Fruit fly (Drosophila melanogaster) whole organism, embryonic: ENCODE measurements around the gene CG2147.
A peak's percentile ranks its signal among the peaks of the same experiment; 100 is the strongest.

Experiments used
- Aef1 ChIP-seq: fragments of 200-800 bp; sonication (Bioruptor generic); IDR thresholded peaks from 3 replicates; pipeline ENCODE4 v1.3.6; 2022; ENCODE audit warnings: missing biosample characterization, missing genetic modification characterization
- Bdp1 ChIP-seq: fragments of 200-800 bp; sonication (Bioruptor generic); optimal IDR thresholded peaks from 3 replicates; lab custom pipeline; 2016; ENCODE audit warnings: missing biosample characterization, missing genetic modification characterization
- Blimp-1 ChIP-seq: fragments of 200-800 bp; sonication (Bioruptor generic); optimal IDR thresholded peaks from 3 replicates; lab custom pipeline; 2018; ENCODE audit warnings: missing biosample characterization, missing genetic modification characterization, mild to moderate bottlenecking, moderate library complexity, missing genetic modification reagents
- CG11504 ChIP-seq: fragments of 200-800 bp; sonication (Bioruptor generic); optimal IDR thresholded peaks from 3 replicates; lab custom pipeline; 2019; ENCODE audit warnings: missing biosample characterization, mild to moderate bottlenecking, missing genetic modification characterization, moderate library complexity
- CG12299 ChIP-seq: fragments of 200-800 bp; sonication (Bioruptor generic); optimal IDR thresholded peaks from 2 replicates; lab custom pipeline; 2018; ENCODE audit warnings: missing biosample characterization, mild to moderate bottlenecking, missing genetic modification characterization
- CG13296 ChIP-seq: fragments of 200-800 bp; sonication (Bioruptor generic); optimal IDR thresholded peaks from 3 replicates; lab custom pipeline; 2018; ENCODE audit warnings: missing biosample characterization, mild to moderate bottlenecking, missing genetic modification characterization
- CG14710 ChIP-seq: fragments of 200-800 bp; sonication (Bioruptor generic); optimal IDR thresholded peaks from 3 replicates; lab custom pipeline; 2019; ENCODE audit warnings: missing biosample characterization, mild to moderate bottlenecking, missing genetic modification characterization, moderate library complexity
- CG15269 ChIP-seq: fragments of 200-800 bp; sonication (Bioruptor generic); optimal IDR thresholded peaks from 2 replicates; lab custom pipeline; 2018; ENCODE audit warnings: missing biosample characterization, mild to moderate bottlenecking, missing genetic modification characterization, moderate library complexity
- CG17385 ChIP-seq: fragments of 200-800 bp; sonication (Bioruptor generic); optimal IDR thresholded peaks from 3 replicates; lab custom pipeline; 2018; ENCODE audit warnings: missing biosample characterization, mild to moderate bottlenecking, missing genetic modification characterization
- CG2202 ChIP-seq: fragments of 200-800 bp; sonication (Bioruptor generic); optimal IDR thresholded peaks from 2 replicates; lab custom pipeline; 2018; ENCODE audit warnings: missing biosample characterization, mild to moderate bottlenecking, missing genetic modification characterization
- CG30403 ChIP-seq: fragments of 200-800 bp; sonication (Bioruptor generic); optimal IDR thresholded peaks from 3 replicates; lab custom pipeline; 2016; ENCODE audit warnings: missing biosample characterization, missing genetic modification characterization
- CG3065 ChIP-seq: fragments of 200-800 bp; sonication (Bioruptor generic); optimal IDR thresholded peaks from 2 replicates; lab custom pipeline; 2016; ENCODE audit warnings: missing biosample characterization, missing genetic modification characterization
- CG32767 ChIP-seq: fragments of 200-800 bp; sonication (Bioruptor generic); IDR thresholded peaks from 2 replicates; pipeline ENCODE4 v1.3.6; 2022; ENCODE audit warnings: missing biosample characterization, missing genetic modification characterization
- CG4854 ChIP-seq: fragments of 200-800 bp; sonication (Bioruptor generic); optimal IDR thresholded peaks from 2 replicates; lab custom pipeline; 2016; ENCODE audit warnings: missing biosample characterization, missing genetic modification characterization, inconsistent platforms
- CG7786 ChIP-seq: fragments of 200-800 bp; sonication (Bioruptor generic); optimal IDR thresholded peaks from 2 replicates; lab custom pipeline; 2016; ENCODE audit warnings: missing biosample characterization, missing genetic modification characterization
- CG7963 ChIP-seq: fragments of 200-800 bp; sonication (Bioruptor generic); IDR thresholded peaks from 3 replicates; pipeline ENCODE4 v1.3.6; 2022; ENCODE audit warnings: missing biosample characterization, missing genetic modification characterization; ENCODE audit not compliant: partially characterized antibody
- CG9876 ChIP-seq: fragments of 200-800 bp; sonication (Bioruptor generic); optimal IDR thresholded peaks from 2 replicates; lab custom pipeline; 2016; ENCODE audit warnings: missing biosample characterization, missing genetic modification characterization
- Deaf1 ChIP-seq: fragments of 200-800 bp; optimal IDR thresholded peaks from 3 replicates; lab custom pipeline; 2019; ENCODE audit warnings: missing biosample characterization, mild to moderate bottlenecking, missing genetic modification characterization, moderate library complexity
- Drgx ChIP-seq: fragments of 200-800 bp; sonication (Bioruptor generic); IDR thresholded peaks from 2 replicates; pipeline ENCODE4 v1.3.6; 2022; ENCODE audit warnings: missing biosample characterization, missing genetic modification characterization
- ERR ChIP-seq: fragments of 200-800 bp; sonication (Bioruptor generic); optimal IDR thresholded peaks from 2 replicates; lab custom pipeline; 2016; ENCODE audit warnings: missing biosample characterization, missing genetic modification characterization
- GATAe ChIP-seq: fragments of 200-800 bp; sonication (Bioruptor generic); conservative IDR thresholded peaks from 2 replicates; pipeline ENCODE4 v1.3.6; 2022; ENCODE audit warnings: missing biosample characterization, missing genetic modification characterization
- Hr78 ChIP-seq, 2 experiments: fragments of 200-800 bp in 1 of 2; fragments of >200 bp in 1 of 2; sonication (Bioruptor generic) in 1 of 2; optimal IDR thresholded peaks; 2 replicates each; lab custom pipeline; 2017 to 2019; ENCODE audit warnings: missing biosample characterization in 2 of 2, missing genetic modification characterization in 2 of 2, mild to moderate bottlenecking in 1 of 2, moderate library complexity in 1 of 2
- Med ChIP-seq: fragments of 200-800 bp; sonication (Bioruptor generic); peaks from one replicate; lab custom pipeline; 2016; ENCODE audit warnings: missing biosample characterization, missing genetic modification characterization, mild to moderate bottlenecking, inconsistent platforms, moderate library complexity
- Nf-YC ChIP-seq: fragments of 200-800 bp; optimal IDR thresholded peaks from 3 replicates; lab custom pipeline; 2019; ENCODE audit warnings: missing biosample characterization, mild to moderate bottlenecking, missing genetic modification characterization, moderate library complexity
- Ptx1 ChIP-seq: fragments of 200-800 bp; sonication (Bioruptor generic); IDR thresholded peaks from 2 replicates; pipeline ENCODE4 v1.3.6; 2022; ENCODE audit warnings: missing biosample characterization, missing genetic modification characterization
- YL-1 ChIP-seq: fragments of 200-800 bp; sonication (Bioruptor generic); optimal IDR thresholded peaks from 3 replicates; lab custom pipeline; 2017; ENCODE audit warnings: missing biosample characterization, mild to moderate bottlenecking, missing genetic modification characterization
- ara ChIP-seq: fragments of 200-800 bp; sonication (Bioruptor generic); IDR thresholded peaks from 2 replicates; pipeline ENCODE4 v1.3.6; 2022; ENCODE audit warnings: missing biosample characterization, missing genetic modification characterization
- bsh ChIP-seq, 2 experiments: fragments of 200-800 bp; sonication (Bioruptor generic); optimal IDR thresholded peaks; 2 replicates each; lab custom pipeline; 2017 to 2018; ENCODE audit warnings: mild to moderate bottlenecking in 2 of 2, missing biosample characterization in 2 of 2, missing genetic modification characterization in 2 of 2, moderate library complexity in 1 of 2
- chif ChIP-seq, 2 experiments: fragments of 200-800 bp; sonication (Bioruptor generic); optimal IDR thresholded peaks; 3 replicates each; lab custom pipeline; 2016; ENCODE audit warnings: missing biosample characterization in 2 of 2, missing genetic modification characterization in 2 of 2
- chn ChIP-seq: fragments of 200-800 bp; sonication (Bioruptor generic); optimal IDR thresholded peaks from 2 replicates; lab custom pipeline; 2016; ENCODE audit warnings: missing biosample characterization, missing genetic modification characterization
- ci ChIP-seq: fragments of 200-800 bp; sonication (Bioruptor generic); IDR thresholded peaks from 3 replicates; pipeline ENCODE4 v1.3.6; 2022; ENCODE audit warnings: missing biosample characterization, missing genetic modification characterization
- corto ChIP-seq: fragments of 200-800 bp; sonication (Bioruptor generic); optimal IDR thresholded peaks from 2 replicates; lab custom pipeline; 2016; ENCODE audit warnings: missing biosample characterization, mild to moderate bottlenecking, missing genetic modification characterization, moderate library complexity
- fd96Cb ChIP-seq: fragments of 200-800 bp; sonication (Bioruptor generic); optimal IDR thresholded peaks from 2 replicates; lab custom pipeline; 2018; ENCODE audit warnings: missing biosample characterization, mild to moderate bottlenecking, missing genetic modification characterization, moderate library complexity
- gce ChIP-seq: fragments of 200-800 bp; sonication (Bioruptor generic); IDR thresholded peaks from 3 replicates; pipeline ENCODE4 v1.3.6; 2022; ENCODE audit warnings: missing biosample characterization, missing genetic modification characterization
- gem ChIP-seq: fragments of 200-800 bp; sonication (Bioruptor generic); optimal IDR thresholded peaks from 2 replicates; lab custom pipeline; 2019; ENCODE audit warnings: missing biosample characterization, mild to moderate bottlenecking, missing genetic modification characterization, moderate library complexity
- grau ChIP-seq: fragments of 200-800 bp; optimal IDR thresholded peaks from 3 replicates; lab custom pipeline; 2019; ENCODE audit warnings: missing biosample characterization, mild to moderate bottlenecking, missing genetic modification characterization, moderate library complexity
- ham ChIP-seq: fragments of 200-800 bp; sonication (Bioruptor generic); IDR thresholded peaks from 2 replicates; pipeline ENCODE4 v1.3.6; 2022; ENCODE audit warnings: missing biosample characterization, missing genetic modification characterization
- lbe ChIP-seq: fragments of 200-800 bp; sonication (Bioruptor generic); optimal IDR thresholded peaks from 2 replicates; lab custom pipeline; 2016; ENCODE audit warnings: missing biosample characterization, mild to moderate bottlenecking, missing genetic modification characterization
- lilli ChIP-seq: fragments of 200-800 bp; sonication (Bioruptor generic); optimal IDR thresholded peaks from 3 replicates; lab custom pipeline; 2016; ENCODE audit warnings: missing biosample characterization, missing genetic modification characterization
- org-1 ChIP-seq: fragments of 200-800 bp; sonication (Bioruptor generic); optimal IDR thresholded peaks from 2 replicates; lab custom pipeline; 2017; ENCODE audit warnings: missing biosample characterization, missing genetic modification characterization
- phol ChIP-seq: fragments of 200-800 bp; sonication (Bioruptor generic); optimal IDR thresholded peaks from 3 replicates; lab custom pipeline; 2018; ENCODE audit warnings: missing biosample characterization, mild to moderate bottlenecking, missing genetic modification characterization, moderate library complexity
- row ChIP-seq: fragments of 200-800 bp; sonication (Bioruptor generic); IDR thresholded peaks from 3 replicates; pipeline ENCODE4 v1.3.6; 2022; ENCODE audit warnings: missing biosample characterization, missing genetic modification characterization
- scrt ChIP-seq: fragments of 200-800 bp; sonication (Bioruptor generic); optimal IDR thresholded peaks from 2 replicates; lab custom pipeline; 2018; ENCODE audit warnings: missing biosample characterization, mild to moderate bottlenecking, missing genetic modification characterization, moderate library complexity
- sd ChIP-seq: fragments of 200-800 bp; sonication (Bioruptor generic); optimal IDR thresholded peaks from 3 replicates; lab custom pipeline; 2018; ENCODE audit warnings: missing biosample characterization, mild to moderate bottlenecking, missing genetic modification characterization, moderate library complexity
- slou ChIP-seq: fragments of 200-800 bp; sonication (Bioruptor generic); optimal IDR thresholded peaks from 3 replicates; lab custom pipeline; 2016; ENCODE audit warnings: missing biosample characterization, missing genetic modification characterization
- tin ChIP-seq: fragments of 200-800 bp; sonication (Bioruptor generic); optimal IDR thresholded peaks from 3 replicates; lab custom pipeline; 2016; ENCODE audit warnings: missing biosample characterization, missing genetic modification characterization
- tio ChIP-seq: fragments of 200-800 bp; sonication (Bioruptor generic); optimal IDR thresholded peaks from 2 replicates; lab custom pipeline; 2017; ENCODE audit warnings: missing biosample characterization, missing genetic modification characterization, inconsistent platforms
- toy ChIP-seq: fragments of 200-800 bp; sonication (Bioruptor generic); IDR thresholded peaks from 2 replicates; pipeline ENCODE4 v1.3.6; 2022; ENCODE audit warnings: missing biosample characterization, missing genetic modification characterization
- trem ChIP-seq: fragments of 200-800 bp; optimal IDR thresholded peaks from 3 replicates; lab custom pipeline; 2019; ENCODE audit warnings: missing biosample characterization, mild to moderate bottlenecking, missing genetic modification characterization, moderate library complexity
- zf30C ChIP-seq: fragments of 200-800 bp; sonication (Bioruptor generic); optimal IDR thresholded peaks from 3 replicates; lab custom pipeline; 2018; ENCODE audit warnings: missing biosample characterization, mild to moderate bottlenecking, missing genetic modification characterization

Gene CG2147

DNA sequence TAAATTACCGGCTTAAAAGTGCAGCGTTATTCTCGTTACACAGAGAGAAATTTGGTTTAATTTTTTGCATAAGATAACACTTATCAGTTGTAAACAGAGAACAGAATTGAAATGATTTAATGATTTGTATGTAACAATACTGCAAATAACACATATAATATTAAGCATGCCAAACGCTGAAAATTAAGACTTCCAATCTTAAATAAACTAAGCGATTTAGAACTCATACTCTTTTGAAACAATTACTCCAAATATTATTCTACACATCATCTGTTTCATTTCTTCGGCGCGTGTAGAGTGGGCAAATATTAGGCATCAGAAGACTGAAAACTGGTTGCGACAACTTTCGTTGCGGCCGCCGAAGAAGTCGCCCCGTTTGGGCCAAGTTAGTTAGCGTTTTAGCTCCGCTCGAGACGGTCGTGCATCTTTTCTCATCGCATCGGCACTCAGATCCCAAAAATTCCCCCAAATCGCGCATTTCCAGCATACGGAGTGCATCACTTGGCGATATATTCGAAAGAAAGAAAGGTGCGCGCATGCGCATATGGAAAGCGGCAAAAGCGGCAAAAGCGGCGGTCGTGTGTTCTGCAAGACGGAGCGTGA is 11.9 kb downstream of the CG2147 start, which contains the start of gene CG1632 (continued):
- TF ChIP-seq sd (tag; lab: Kevin White, UChicago): no peak
- TF ChIP-seq ham (GFP tag; lab: Robert Waterston, UW): no peak
- TF ChIP-seq Drgx (GFP tag; lab: Robert Waterston, UW): peak; percentile 81
- TF ChIP-seq CG7786: no peak
- TF ChIP-seq ERR (GFP tag; lab: Kevin White, UChicago): no peak
- TF ChIP-seq CG9876 (GFP tag; lab: Kevin White, UChicago): no peak
- TF ChIP-seq slou (GFP tag; lab: Kevin White, UChicago): no peak
- TF ChIP-seq org-1 (GFP tag; lab: Kevin White, UChicago): no peak
- peak; percentile 29 for TF ChIP-seq CG30403 (GFP tag; lab: Kevin White, UChicago)
- no peak for TF ChIP-seq CG3065 (GFP tag; lab: Kevin White, UChicago)
- TF ChIP-seq Ptx1 (GFP tag; lab: Robert Waterston, UW): no peak
- TF ChIP-seq CG7963 (GFP tag; lab: Robert Waterston, UW): no peak
- TF ChIP-seq chif (GFP tag; optimal IDR thresholded peaks at IDR 0.05; lab: Kevin White, UChicago): peak in 1 of 2 experiments; percentile 7
- no peak for TF ChIP-seq gce (GFP tag; lab: Robert Waterston, UW)
- peak; percentile 4 for TF ChIP-seq Deaf1 (tag; lab: Kevin White, UChicago)
- TF ChIP-seq Aef1 (GFP tag; lab: Robert Waterston, UW): no peak
- no peak for TF ChIP-seq YL-1
- no peak for TF ChIP-seq ara (GFP tag; lab: Robert Waterston, UW)
- no peak for TF ChIP-seq lilli
- peak; percentile 26 for TF ChIP-seq trem (tag; lab: Kevin White, UChicago)
- TF ChIP-seq Med: peak; percentile 20
- no peak for TF ChIP-seq toy (GFP tag; lab: Robert Waterston, UW)
- no peak for TF ChIP-seq CG32767 (GFP tag; lab: Robert Waterston, UW)
- peak; percentile 29 for TF ChIP-seq CG14710
- no peak for TF ChIP-seq Nf-YC (tag; lab: Kevin White, UChicago)
- TF ChIP-seq corto (GFP tag; lab: Kevin White, UChicago): peak; percentile 17
- TF ChIP-seq CG2202 (tag; lab: Kevin White, UChicago): no peak
- no peak for TF ChIP-seq GATAe (GFP tag; lab: Robert Waterston, UW)
- TF ChIP-seq CG11504 (tag; lab: Kevin White, UChicago): peak; percentile 30
- TF ChIP-seq phol (tag; lab: Kevin White, UChicago): peak; percentile 32
- TF ChIP-seq scrt: no peak
- no peak for TF ChIP-seq CG4854 (GFP tag; lab: Kevin White, UChicago)
- 0 out of 3 replicates have a peak, but pooled peaks have one; percentile 18 for TF ChIP-seq ci (GFP tag; lab: Robert Waterston, UW)
- peak; percentile 57 to 75 for TF ChIP-seq bsh (GFP tag; optimal IDR thresholded peaks at IDR 0.05; lab: Kevin White, UChicago)
- no peak for TF ChIP-seq CG12299 (tag; lab: Kevin White, UChicago)
- TF ChIP-seq CG15269 (tag; lab: Kevin White, UChicago): peak; percentile 21
- no peak for TF ChIP-seq tio (GFP tag; lab: Kevin White, UChicago)
- TF ChIP-seq grau: peak; percentile 33
- TF ChIP-seq CG13296 (GFP tag; lab: Kevin White, UChicago): no peak
- TF ChIP-seq CG17385: peak; percentile 16
- TF ChIP-seq gem (tag; lab: Kevin White, UChicago): peak; percentile 50
- TF ChIP-seq Bdp1 (GFP tag; lab: Kevin White, UChicago): no peak
- TF ChIP-seq fd96Cb (tag; lab: Kevin White, UChicago): peak; percentile 14
- peak; percentile 81 for TF ChIP-seq lbe (GFP tag; lab: Kevin White, UChicago)
- peak; percentile 36 for TF ChIP-seq Blimp-1 (GFP tag; lab: Kevin White, UChicago)
- peak; percentile 36 for TF ChIP-seq zf30C
- TF ChIP-seq row: peak; percentile 50
- TF ChIP-seq Hr78 (GFP tag; optimal IDR thresholded peaks at IDR 0.05; lab: Kevin White, UChicago): no peak
- TF ChIP-seq tin: peak; percentile 17
- no peak for TF ChIP-seq chn (GFP tag; lab: Kevin White, UChicago)
